Fruit fly (Drosophila melanogaster): ENCODE data around the gene Taf10b.

Taf10b gene

dm6 chr2L:2731370-2732138 is 36.1 kb downstream of the Taf10b start (continued):
- TF ChIP-seq Antp (GFP tag; optimal IDR thresholded peaks at IDR 0.05) (peak; percentile 26), CG15514 (GFP tag; optimal IDR thresholded peaks at IDR 0.05) (peak; percentile 11), MESR4 (GFP tag; optimal IDR thresholded peaks at IDR 0.05) (no peak), CG11695 (GFP tag; IDR thresholded peaks at IDR 0.05) (0 out of 3 replicates have a peak, but pooled peaks have one; percentile 41), corto (GFP tag; optimal IDR thresholded peaks at IDR 0.05) (no peak), phol (tag; optimal IDR thresholded peaks at IDR 0.05) (peak; percentile 39), esg (GFP tag; conservative IDR thresholded peaks at IDR 0.05) (peak; percentile 66), CG4424 (GFP tag; optimal IDR thresholded peaks at IDR 0.05) (peak; percentile 42), dpn (GFP tag; optimal IDR thresholded peaks at IDR 0.05) (peak in 1 of 2 experiments; percentile 8), CG4404 (GFP tag; IDR thresholded peaks at IDR 0.05) (no peak), ATbp (GFP tag; optimal IDR thresholded peaks at IDR 0.05) (peak; percentile 20), Rfx (GFP tag; IDR thresholded peaks at IDR 0.05) (0 out of 2 replicates have a peak, but pooled peaks have one; percentile 27), toy (GFP tag; IDR thresholded peaks at IDR 0.05) (no peak), crc (GFP tag; optimal IDR thresholded peaks at IDR 0.05) (no peak), Ptx1 (GFP tag; IDR thresholded peaks at IDR 0.05) (peak; percentile 43), Mrtf (GFP tag; IDR thresholded peaks at IDR 0.05) (0 out of 3 replicates have a peak, but pooled peaks have one; percentile 19), gem (tag; optimal IDR thresholded peaks at IDR 0.05) (peak; percentile 56), CG7928 (GFP tag; optimal IDR thresholded peaks at IDR 0.05) (no peak), aop (GFP tag; IDR thresholded peaks at IDR 0.05) (no peak), CG6254 (GFP tag; optimal IDR thresholded peaks at IDR 0.05) (peak; percentile 2), CG12769 (tag; optimal IDR thresholded peaks at IDR 0.05) (peak; percentile 24), Hr51 (GFP tag; optimal IDR thresholded peaks at IDR 0.05) (peak; percentile 35 to 79), CG14667 (GFP tag; IDR thresholded peaks at IDR 0.05) (peak; percentile 55; the same call in 1 of the 2 replicates), otp (GFP tag; IDR thresholded peaks at IDR 0.05) (no peak), grau (tag; optimal IDR thresholded peaks at IDR 0.05) (peak; percentile 29), org-1 (GFP tag; optimal IDR thresholded peaks at IDR 0.05) (no peak), vnd (GFP tag; IDR thresholded peaks at IDR 0.05; ENCODE audit: partially characterized antibody) (no peak), CG6689 (GFP tag; IDR thresholded peaks at IDR 0.05) (peak; percentile 67; the same call in 1 of the 2 replicates), Hmr (GFP tag; optimal IDR thresholded peaks at IDR 0.05) (peak; percentile 10), Fer3 (tag; optimal IDR thresholded peaks at IDR 0.05) (peak; percentile 4), CG2202 (tag; optimal IDR thresholded peaks at IDR 0.05) (no peak), CG12659 (GFP tag; optimal IDR thresholded peaks at IDR 0.05) (peak; percentile 19), CG7556 (GFP tag; optimal IDR thresholded peaks at IDR 0.05) (peak; percentile 25), luna (GFP tag; optimal IDR thresholded peaks at IDR 0.05) (no peak), CG8388 (GFP tag; optimal IDR thresholded peaks at IDR 0.05) (no peak), Eip74EF (GFP tag; optimal IDR thresholded peaks at IDR 0.05) (peak in 1 of 2 experiments; percentile 31), bsh (GFP tag; optimal IDR thresholded peaks at IDR 0.05) (peak in 1 of 2 experiments; percentile 15), CG34376 (GFP tag; optimal IDR thresholded peaks at IDR 0.05) (peak; percentile 38), CG11560 (tag; IDR thresholded peaks at IDR 0.05) (no peak), HLH54F (GFP tag; optimal IDR thresholded peaks at IDR 0.05) (no peak), ara (GFP tag; IDR thresholded peaks at IDR 0.05) (peak; percentile 47; the same call in 1 of the 2 replicates), chif (GFP tag; optimal IDR thresholded peaks at IDR 0.05) (peak in 1 of 2 experiments; percentile 19), ems (GFP tag; optimal IDR thresholded peaks at IDR 0.05) (peak; percentile 23), CG17385 (GFP tag; optimal IDR thresholded peaks at IDR 0.05) (peak; percentile 21), Drgx (GFP tag; IDR thresholded peaks at IDR 0.05) (peak; percentile 57), pros (GFP tag; optimal IDR thresholded peaks at IDR 0.05) (no peak), CG15269 (tag; optimal IDR thresholded peaks at IDR 0.05) (peak; percentile 50), hb (GFP tag; IDR thresholded peaks at IDR 0.05; ENCODE audit: partially characterized antibody) (no peak)

All from whole organism, embryonic.